Worm (Caenorhabditis elegans) whole organism, late embryonic: ENCODE data around the gene C14A6.7.

Experiments
- F13H6.1 ChIP-seq: sonication (generic microtip); optimal IDR thresholded peaks from 2 replicates; lab custom pipeline; 2016; ENCODE audit warnings: missing genetic modification characterization, missing compliant biosample characterization
- K09A11.1 ChIP-seq: sonication (generic microtip); optimal IDR thresholded peaks from 2 replicates; lab custom pipeline; 2017; ENCODE audit warnings: antibody characterized with exemption, mild to moderate bottlenecking, missing genetic modification characterization, missing compliant biosample characterization; ENCODE audit not compliant: insufficient read depth
- T23F11.4 ChIP-seq: fragments of 200-800 bp; sonication (Bioruptor generic); optimal IDR thresholded peaks from 2 replicates; lab custom pipeline; 2018; ENCODE audit warnings: mild to moderate bottlenecking, missing genetic modification characterization, missing compliant biosample characterization
- ahr-1 ChIP-seq: sonication (generic microtip); optimal IDR thresholded peaks from 2 replicates; lab custom pipeline; 2016; ENCODE audit warnings: missing genetic modification characterization, missing compliant biosample characterization
- ama-1 ChIP-seq: fragments of 150-350 bp; optimal IDR thresholded peaks from 2 replicates; lab custom pipeline; 2014
- ceh-19 ChIP-seq: fragments of 200-800 bp; sonication (Bioruptor generic); optimal IDR thresholded peaks from 2 replicates; lab custom pipeline; 2018; ENCODE audit warnings: mild to moderate bottlenecking, missing genetic modification characterization, missing compliant biosample characterization
- ceh-24 ChIP-seq: sonication (generic microtip); optimal IDR thresholded peaks from 2 replicates; lab custom pipeline; 2016; ENCODE audit warnings: mild to moderate bottlenecking, missing genetic modification characterization, missing compliant biosample characterization
- ceh-30 ChIP-seq: fragments of 150-350 bp; optimal IDR thresholded peaks from 2 replicates; lab custom pipeline; 2014; ENCODE audit warnings: missing biosample characterization, missing genetic modification characterization
- ceh-31 ChIP-seq: sonication (generic microtip); optimal IDR thresholded peaks from 2 replicates; lab custom pipeline; 2016; ENCODE audit warnings: missing genetic modification characterization, missing compliant biosample characterization
- ceh-34 ChIP-seq: sonication (generic microtip); optimal IDR thresholded peaks from 2 replicates; lab custom pipeline; 2016; ENCODE audit warnings: mild to moderate bottlenecking, missing genetic modification characterization, missing compliant biosample characterization
- ceh-45 ChIP-seq: fragments of 200-800 bp; sonication (Bioruptor generic); IDR thresholded peaks from 2 replicates; pipeline ENCODE4 v1.3.6; 2022; ENCODE audit warnings: missing genetic modification reagents, missing genetic modification characterization, missing compliant biosample characterization
- ceh-48 ChIP-seq: sonication (generic microtip); optimal IDR thresholded peaks from 2 replicates; lab custom pipeline; 2016; ENCODE audit warnings: missing genetic modification characterization, inconsistent platforms, missing compliant biosample characterization
- ceh-6 ChIP-seq: fragments of 200-800 bp; sonication (Bioruptor generic); optimal IDR thresholded peaks from 2 replicates; lab custom pipeline; 2018; ENCODE audit warnings: mild to moderate bottlenecking, missing genetic modification characterization, missing compliant biosample characterization
- che-1 ChIP-seq: sonication (generic microtip); optimal IDR thresholded peaks from 2 replicates; lab custom pipeline; 2016; ENCODE audit warnings: mild to moderate bottlenecking, missing genetic modification characterization, missing compliant biosample characterization
- dmd-4 ChIP-seq: sonication (generic microtip); optimal IDR thresholded peaks from 2 replicates; lab custom pipeline; 2016; ENCODE audit warnings: borderline replicate concordance, missing genetic modification characterization, missing compliant biosample characterization
- dve-1 ChIP-seq: sonication (generic microtip); optimal IDR thresholded peaks from 2 replicates; lab custom pipeline; 2017; ENCODE audit warnings: antibody characterized with exemption, mild to moderate bottlenecking, missing genetic modification characterization, missing compliant biosample characterization
- ets-4 ChIP-seq: sonication (generic microtip); optimal IDR thresholded peaks from 2 replicates; lab custom pipeline; 2016; ENCODE audit warnings: missing genetic modification characterization, missing compliant biosample characterization
- fkh-10 ChIP-seq: fragments of 150-350 bp; optimal IDR thresholded peaks from 2 replicates; lab custom pipeline; 2014; ENCODE audit warnings: missing biosample characterization, missing genetic modification reagents, missing genetic modification characterization
- hlh-13 ChIP-seq: fragments of 200-800 bp; sonication (Bioruptor generic); optimal IDR thresholded peaks from 2 replicates; lab custom pipeline; 2018; ENCODE audit warnings: mild to moderate bottlenecking, missing genetic modification characterization, missing compliant biosample characterization
- hlh-15 ChIP-seq: sonication (generic microtip); optimal IDR thresholded peaks from 2 replicates; lab custom pipeline; 2016; ENCODE audit warnings: missing genetic modification characterization, missing compliant biosample characterization
- hlh-30 ChIP-seq: sonication (generic microtip); optimal IDR thresholded peaks from 2 replicates; lab custom pipeline; 2017; ENCODE audit warnings: antibody characterized with exemption, missing genetic modification characterization, missing compliant biosample characterization; ENCODE audit not compliant: insufficient read depth
- hlh-8 ChIP-seq: sonication (generic microtip); optimal IDR thresholded peaks from 2 replicates; lab custom pipeline; 2016; ENCODE audit warnings: missing genotype, missing genetic modification characterization, missing compliant biosample characterization
- lin-11 ChIP-seq: fragments of 200-800 bp; sonication (Bioruptor generic); optimal IDR thresholded peaks from 2 replicates; lab custom pipeline; 2018; ENCODE audit warnings: mild to moderate bottlenecking, missing genetic modification characterization, missing compliant biosample characterization
- madf-2 ChIP-seq: sonication (generic microtip); optimal IDR thresholded peaks from 2 replicates; lab custom pipeline; 2017; ENCODE audit warnings: missing genetic modification characterization, missing compliant biosample characterization
- mec-3 ChIP-seq: sonication (generic microtip); optimal IDR thresholded peaks from 2 replicates; lab custom pipeline; 2016; ENCODE audit warnings: borderline replicate concordance, missing genetic modification characterization, missing compliant biosample characterization
- nhr-232 ChIP-seq: sonication (generic microtip); optimal IDR thresholded peaks from 2 replicates; lab custom pipeline; 2016; ENCODE audit warnings: missing genetic modification characterization, missing compliant biosample characterization
- npax-4 ChIP-seq: sonication (generic microtip); optimal IDR thresholded peaks from 2 replicates; lab custom pipeline; 2016; ENCODE audit warnings: missing genetic modification characterization, missing compliant biosample characterization
- odd-2 ChIP-seq: sonication (generic microtip); optimal IDR thresholded peaks from 2 replicates; lab custom pipeline; 2017; ENCODE audit warnings: antibody characterized with exemption, mild to moderate bottlenecking, missing genetic modification characterization, missing compliant biosample characterization
- pax-1 ChIP-seq: fragments of 150-350 bp; optimal IDR thresholded peaks from 2 replicates; lab custom pipeline; 2014; ENCODE audit warnings: missing biosample characterization, missing genetic modification characterization
- pros-1 ChIP-seq: fragments of 150-350 bp; optimal IDR thresholded peaks from 2 replicates; lab custom pipeline; 2014; ENCODE audit warnings: missing biosample characterization, missing genetic modification reagents, missing genetic modification characterization
- ref-2 ChIP-seq: sonication (generic microtip); optimal IDR thresholded peaks from 2 replicates; lab custom pipeline; 2016; ENCODE audit warnings: missing genetic modification characterization, missing compliant biosample characterization
- sdc-2 ChIP-seq: sonication (generic microtip); optimal IDR thresholded peaks from 2 replicates; lab custom pipeline; 2016; ENCODE audit warnings: missing genotype, missing genetic modification characterization, missing compliant biosample characterization
- sox-2 ChIP-seq: fragments of 200-800 bp; sonication (Bioruptor generic); IDR thresholded peaks from 2 replicates; pipeline ENCODE4 v1.3.6; 2022; ENCODE audit warnings: missing genetic modification reagents, missing genetic modification characterization, missing compliant biosample characterization
- syd-9 ChIP-seq: sonication (generic microtip); optimal IDR thresholded peaks from 2 replicates; lab custom pipeline; 2016; ENCODE audit warnings: mild to moderate bottlenecking, missing genetic modification characterization, moderate library complexity, missing compliant biosample characterization
- tbx-7 ChIP-seq: sonication (generic microtip); optimal IDR thresholded peaks from 2 replicates; lab custom pipeline; 2016; ENCODE audit warnings: missing genotype, missing genetic modification characterization, missing compliant biosample characterization
- ttx-3 ChIP-seq: sonication (generic microtip); optimal IDR thresholded peaks from 2 replicates; lab custom pipeline; 2016; ENCODE audit warnings: missing genetic modification reagents, missing genetic modification characterization, missing compliant biosample characterization
- unc-42 ChIP-seq: sonication (generic microtip); optimal IDR thresholded peaks from 2 replicates; lab custom pipeline; 2016; ENCODE audit warnings: missing genotype, missing genetic modification characterization, missing compliant biosample characterization
- zip-5 ChIP-seq: sonication (generic microtip); optimal IDR thresholded peaks from 2 replicates; lab custom pipeline; 2016; ENCODE audit warnings: missing genetic modification characterization, missing compliant biosample characterization

Gene C14A6.7

DNA sequence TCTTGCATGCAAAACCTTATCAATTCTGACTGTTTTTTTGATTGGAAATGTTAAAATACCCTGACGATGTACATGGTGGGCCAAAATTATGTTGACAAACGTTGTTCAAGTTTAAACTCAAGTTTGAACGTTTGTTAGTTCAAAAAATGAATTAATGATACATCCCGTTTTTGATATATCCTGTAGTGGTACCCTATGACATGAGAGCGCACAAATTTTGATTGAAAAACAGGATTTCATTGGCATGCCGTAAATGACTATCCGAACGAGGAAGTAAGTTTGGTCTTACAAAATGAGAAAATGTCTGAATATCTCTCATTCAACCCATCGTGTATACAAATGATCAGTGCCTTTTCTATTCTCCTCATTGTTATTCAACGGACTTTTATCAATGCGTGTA lies 27.0 kb downstream of the C14A6.7 start, which contains the start of gene Y37H2A.11:
TSS of gene Y37H2A.11 (plus strand) at position 301 of the 400 bp plus-strand sequence.
- TF ChIP-seq ceh-48 (tag; lab: Kevin White, UChicago) (no peak), npax-4 (no peak), mec-3 (tag; lab: Kevin White, UChicago) (no peak), lin-11 (tag; lab: Kevin White, UChicago) (no peak), sox-2 (GFP tag; lab: Robert Waterston, UW) (no peak), dve-1 (no peak), ceh-45 (GFP tag; lab: Robert Waterston, UW) (no peak), ceh-34 (no peak), fkh-10 (GFP tag; lab: Kevin White, UChicago) (no peak), ets-4 (no peak), madf-2 (no peak), ceh-30 (no peak), ttx-3 (tag; lab: Kevin White, UChicago) (no peak), dmd-4 (no peak), hlh-15 (tag; lab: Kevin White, UChicago) (no peak)

DNA sequence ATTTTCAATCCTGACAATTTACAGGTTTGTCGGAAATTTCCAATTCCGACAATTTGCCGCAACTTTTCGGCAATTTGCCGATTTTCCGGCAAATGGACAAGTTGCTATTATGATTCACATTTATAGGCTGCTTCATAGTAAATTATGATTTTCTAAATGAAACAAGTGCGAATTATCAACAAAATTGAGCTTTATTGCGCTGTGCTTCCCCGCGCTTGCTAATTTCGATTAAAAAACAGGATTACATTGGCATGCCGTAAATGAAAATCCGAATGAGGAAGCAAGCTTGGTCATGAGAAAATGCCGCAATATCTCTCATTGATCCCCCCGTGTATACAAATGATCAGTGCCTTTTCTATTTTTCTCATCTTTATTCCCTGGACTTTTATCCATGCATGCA lies 29.5 kb downstream of the C14A6.7 start, which contains the start of gene Y37H2A.10:
TSS of gene Y37H2A.10 (plus strand) at position 301 of the 400 bp plus-strand sequence.
- no peak for TF ChIP-seq odd-2 (tag; lab: Kevin White, UChicago)
- no peak for TF ChIP-seq unc-42 (tag; lab: Kevin White, UChicago)

DNA sequence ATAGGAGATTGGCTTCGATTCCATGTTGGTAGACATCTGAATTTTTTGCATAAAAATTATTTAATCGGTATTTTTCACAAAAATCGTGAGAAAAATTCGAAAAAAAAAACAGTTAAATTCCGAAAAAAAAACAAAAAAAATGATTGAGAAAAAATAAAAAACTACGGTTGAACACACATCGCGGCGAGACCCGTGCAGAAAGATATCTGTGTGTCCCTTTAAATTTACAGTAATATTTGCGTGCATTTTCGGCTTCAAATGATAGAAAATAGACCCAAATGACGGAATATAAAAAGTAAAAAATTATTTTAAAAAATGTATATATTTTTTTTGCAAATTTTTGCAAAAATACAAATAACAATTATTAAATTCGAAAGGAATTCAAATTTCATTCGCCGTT lies 30.5 kb downstream of the C14A6.7 start:
- TF ChIP-seq ahr-1: no peak
- TF ChIP-seq ceh-45 (GFP tag; lab: Robert Waterston, UW): no peak
- no peak for TF ChIP-seq hlh-13 (GFP tag; lab: Kevin White, UChicago)
- no peak for TF ChIP-seq syd-9 (tag; lab: Kevin White, UChicago)
- TF ChIP-seq unc-42 (tag; lab: Kevin White, UChicago): no peak

DNA sequence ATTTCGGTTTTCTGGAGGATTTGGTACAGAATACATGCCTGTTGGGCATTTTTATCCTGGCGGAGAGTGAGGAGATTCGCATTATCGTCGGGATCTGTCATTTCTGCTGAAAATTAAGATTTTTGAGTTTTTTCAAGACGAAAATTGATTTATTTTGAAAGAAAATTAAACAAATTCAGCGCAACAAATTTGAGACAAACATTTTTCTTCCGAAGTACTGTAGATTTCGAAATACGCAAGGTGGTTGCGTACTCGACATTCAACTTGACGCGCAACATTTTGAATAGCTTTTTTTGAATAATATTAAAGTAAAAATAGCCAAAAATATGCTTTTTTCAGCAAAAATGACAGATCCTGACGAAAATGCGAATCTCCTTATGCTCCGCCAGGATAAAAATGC lies 33.8 kb downstream of the C14A6.7 start, which contains the start of gene Y37H2A.7:
TSS of gene Y37H2A.7 (minus strand) at position 101 of the 400 bp plus-strand sequence.
- TF ChIP-seq sdc-2 (tag; lab: Kevin White, UChicago) (no peak), F13H6.1 (tag; lab: Kevin White, UChicago) (no peak), zip-5 (tag; lab: Kevin White, UChicago) (no peak), hlh-8 (tag; lab: Kevin White, UChicago) (no peak), sox-2 (GFP tag; lab: Robert Waterston, UW) (no peak), ttx-3 (tag; lab: Kevin White, UChicago) (no peak), unc-42 (tag; lab: Kevin White, UChicago) (no peak), dve-1 (no peak), ceh-31 (no peak)
- TF ChIP-seq, all 69 proteins: peak for 0

DNA sequence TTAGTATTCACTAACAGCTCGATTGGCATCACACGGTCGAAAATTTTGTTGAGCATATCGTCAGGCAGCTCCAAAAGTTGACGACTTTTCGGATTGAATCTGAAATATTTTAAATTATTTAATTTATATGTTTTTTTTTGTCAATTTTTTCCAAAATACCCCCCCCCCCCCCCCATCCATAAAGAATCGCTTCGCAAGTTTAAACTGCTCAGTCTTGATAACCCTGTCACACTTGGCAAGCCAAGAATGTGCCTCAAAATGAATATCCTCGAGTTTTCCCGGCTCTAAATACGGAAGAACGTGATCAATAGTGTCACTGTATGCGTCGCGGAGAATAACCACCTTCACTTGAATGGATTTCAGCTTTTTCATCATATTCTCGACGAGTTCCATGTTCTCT lies 35.0 kb downstream of the C14A6.7 start, which contains the start of gene Y37H2A.18:
TSS of gene Y37H2A.18 (minus strand) at position 101 of the 400 bp plus-strand sequence.
- TF ChIP-seq ceh-6: no peak
- no peak for TF ChIP-seq ceh-19 (GFP tag; lab: Kevin White, UChicago)
- TF ChIP-seq dmd-4: no peak
- no peak for TF ChIP-seq F13H6.1 (tag; lab: Kevin White, UChicago)
- TF ChIP-seq T23F11.4 (GFP tag; lab: Kevin White, UChicago): no peak
- TF ChIP-seq sox-2 (GFP tag; lab: Robert Waterston, UW): no peak
- no peak for TF ChIP-seq dve-1
- no peak for TF ChIP-seq che-1 (tag; lab: Kevin White, UChicago)
- no peak for TF ChIP-seq K09A11.1 (tag; lab: Kevin White, UChicago)
- no peak for TF ChIP-seq ets-4
- no peak for TF ChIP-seq ref-2 (tag; lab: Kevin White, UChicago)
- no peak for TF ChIP-seq hlh-13 (GFP tag; lab: Kevin White, UChicago)
- no peak for TF ChIP-seq tbx-7
- TF ChIP-seq ceh-34: no peak
- TF ChIP-seq ama-1 (lab: Kevin White, UChicago): no peak
- TF ChIP-seq hlh-30 (tag; lab: Kevin White, UChicago): no peak
- TF ChIP-seq ceh-24 (tag; lab: Kevin White, UChicago): no peak
- no peak for TF ChIP-seq pros-1 (tag; lab: Kevin White, UChicago)
- no peak for TF ChIP-seq pax-1 (tag; lab: Kevin White, UChicago)
- TF ChIP-seq nhr-232 (tag; lab: Kevin White, UChicago): no peak
